Worm (Caenorhabditis elegans) whole organism, L1 larva: ENCODE results near the gene T01D3.6.
A peak's percentile ranks its signal among the peaks of the same experiment; 100 is the strongest.

Experiments
- C04F5.9 ChIP-seq: sonication (generic microtip); optimal IDR thresholded peaks from 2 replicates; lab custom pipeline; 2016; ENCODE audit warnings: missing genetic modification characterization, missing compliant biosample characterization
- C16A3.4 ChIP-seq: fragments of 150-350 bp; optimal IDR thresholded peaks from 2 replicates; lab custom pipeline; 2014; ENCODE audit warnings: missing biosample characterization, missing genetic modification characterization
- C34B4.2 ChIP-seq: sonication (generic microtip); optimal IDR thresholded peaks from 2 replicates; lab custom pipeline; 2017; ENCODE audit warnings: mild to moderate bottlenecking, missing genetic modification characterization, missing compliant biosample characterization
- F16B12.6 ChIP-seq: fragments of 150-350 bp; optimal IDR thresholded peaks from 2 replicates; lab custom pipeline; 2014; ENCODE audit warnings: missing biosample characterization, missing genetic modification characterization
- aha-1 ChIP-seq: fragments of 150-350 bp; optimal IDR thresholded peaks from 2 replicates; lab custom pipeline; 2014; ENCODE audit warnings: missing biosample characterization, missing genetic modification characterization
- ama-1 ChIP-seq: fragments of 150-350 bp; optimal IDR thresholded peaks from 2 replicates; lab custom pipeline; 2014
- ceh-8 ChIP-seq: fragments of 200-800 bp; sonication (Bioruptor generic); optimal IDR thresholded peaks from 2 replicates; lab custom pipeline; 2018; ENCODE audit warnings: mild to moderate bottlenecking, missing genetic modification characterization, moderate library complexity, missing compliant biosample characterization
- ceh-88 ChIP-seq: fragments of 200-800 bp; sonication (Bioruptor generic); IDR thresholded peaks from 2 replicates; pipeline ENCODE4 v1.3.6; 2022; ENCODE audit warnings: missing genetic modification characterization, missing compliant biosample characterization
- ceh-90 ChIP-seq: sonication (generic microtip); optimal IDR thresholded peaks from 2 replicates; lab custom pipeline; 2016; ENCODE audit warnings: missing genetic modification characterization, missing compliant biosample characterization
- ces-1 ChIP-seq: fragments of 150-350 bp; optimal IDR thresholded peaks from 2 replicates; lab custom pipeline; 2014; ENCODE audit warnings: missing biosample characterization, missing genetic modification reagents, missing genetic modification characterization
- efl-1 ChIP-seq, 4 experiments: fragments of 150-350 bp; optimal IDR thresholded peaks in 3 of 4; peaks in 1 of 4; 1 replicate in 1 of 4; 2 replicates in 3 of 4; lab custom pipeline; 2014; ENCODE audit warnings: missing biosample characterization in 2 of 4, missing genetic modification characterization in 2 of 4, missing genetic modification reagents in 2 of 4
- efl-3 ChIP-seq: fragments of 200-800 bp; sonication (Bioruptor generic); optimal IDR thresholded peaks from 2 replicates; lab custom pipeline; 2018; ENCODE audit warnings: mild to moderate bottlenecking, missing genetic modification characterization, missing compliant biosample characterization
- egl-13 ChIP-seq: sonication (generic microtip); optimal IDR thresholded peaks from 2 replicates; lab custom pipeline; 2016; ENCODE audit warnings: missing genotype, missing genetic modification reagents, missing genetic modification characterization, missing compliant biosample characterization
- egl-27 ChIP-seq, 2 experiments: fragments of 150-350 bp in 1 of 2; sonication (generic microtip); optimal IDR thresholded peaks; 3 replicates each; lab custom pipeline; 2017 to 2018; ENCODE audit warnings: missing biosample characterization in 2 of 2, missing genetic modification characterization in 2 of 2, missing genetic modification reagents in 2 of 2
- elt-2 ChIP-seq: sonication (generic microtip); optimal IDR thresholded peaks from 2 replicates; lab custom pipeline; 2016; ENCODE audit warnings: missing genetic modification characterization, mild to moderate bottlenecking, inconsistent platforms, missing compliant biosample characterization, missing genetic modification reagents
- fkh-10 ChIP-seq: sonication (generic microtip); optimal IDR thresholded peaks from 2 replicates; lab custom pipeline; 2017; ENCODE audit warnings: missing biosample characterization, missing genetic modification reagents, missing genetic modification characterization
- fos-1 ChIP-seq: fragments of 150-350 bp; optimal IDR thresholded peaks from 2 replicates; lab custom pipeline; 2014; ENCODE audit warnings: missing biosample characterization, missing genetic modification characterization
- grh-1 ChIP-seq: fragments of 200-800 bp; sonication (Bioruptor generic); IDR thresholded peaks from 2 replicates; pipeline ENCODE4 v1.3.6; 2022; ENCODE audit warnings: missing genetic modification reagents, missing genetic modification characterization, missing compliant biosample characterization
- hlh-4 ChIP-seq: sonication (generic microtip); optimal IDR thresholded peaks from 2 replicates; lab custom pipeline; 2016; ENCODE audit warnings: mild to moderate bottlenecking, missing genetic modification characterization, missing compliant biosample characterization
- irx-1 ChIP-seq: sonication (generic microtip); optimal IDR thresholded peaks from 2 replicates; lab custom pipeline; 2016; ENCODE audit warnings: missing genetic modification characterization, missing compliant biosample characterization
- jun-1 ChIP-seq: fragments of 150-350 bp; optimal IDR thresholded peaks from 2 replicates; lab custom pipeline; 2014; ENCODE audit warnings: missing biosample characterization, missing genetic modification reagents, missing genetic modification characterization
- lin-35 ChIP-seq, 2 experiments: fragments of 150-350 bp; optimal IDR thresholded peaks; 2 replicates each; lab custom pipeline; 2014; ENCODE audit warnings: missing biosample characterization in 2 of 2, missing genetic modification characterization in 2 of 2, missing genetic modification reagents in 2 of 2
- lir-3 ChIP-seq: sonication (generic microtip); optimal IDR thresholded peaks from 2 replicates; lab custom pipeline; 2016; ENCODE audit warnings: mild to moderate bottlenecking, missing genetic modification characterization, moderate library complexity, missing compliant biosample characterization; ENCODE audit not compliant: poor library complexity
- lsy-2 ChIP-seq, 2 experiments: fragments of 150-350 bp; optimal IDR thresholded peaks; 2 replicates each; lab custom pipeline; 2014; ENCODE audit warnings: missing biosample characterization in 2 of 2, missing genetic modification characterization in 2 of 2
- mdl-1 ChIP-seq, 2 experiments: fragments of 150-350 bp; optimal IDR thresholded peaks; 2 replicates each; lab custom pipeline; 2014 to 2017; ENCODE audit warnings: missing biosample characterization in 2 of 2, missing genetic modification characterization in 2 of 2, inconsistent platforms in 1 of 2
- mep-1 ChIP-seq: fragments of 150-350 bp; optimal IDR thresholded peaks from 2 replicates; lab custom pipeline; 2014; ENCODE audit warnings: missing biosample characterization, missing genetic modification characterization
- nhr-19 ChIP-seq: fragments of 200-800 bp; sonication (Bioruptor generic); conservative IDR thresholded peaks from 2 replicates; pipeline ENCODE4 v1.3.6; 2022; ENCODE audit warnings: missing genetic modification characterization, missing compliant biosample characterization
- nhr-47 ChIP-seq: sonication (generic microtip); optimal IDR thresholded peaks from 2 replicates; lab custom pipeline; 2016; ENCODE audit warnings: mild to moderate bottlenecking, missing genetic modification characterization, moderate library complexity, missing compliant biosample characterization
- nhr-71 ChIP-seq: sonication (generic microtip); optimal IDR thresholded peaks from 2 replicates; lab custom pipeline; 2016; ENCODE audit warnings: mild to moderate bottlenecking, missing genetic modification characterization, moderate library complexity, missing compliant biosample characterization
- nhr-77 ChIP-seq: fragments of 150-350 bp; optimal IDR thresholded peaks from 2 replicates; lab custom pipeline; 2014; ENCODE audit warnings: missing biosample characterization, missing genetic modification characterization
- nhr-85 ChIP-seq: sonication (generic microtip); peaks from one replicate; lab custom pipeline; 2016; ENCODE audit warnings: missing genetic modification characterization, inconsistent platforms, missing compliant biosample characterization
- nhr-90 ChIP-seq: sonication (generic microtip); optimal IDR thresholded peaks from 2 replicates; lab custom pipeline; 2016; ENCODE audit warnings: mild to moderate bottlenecking, missing genetic modification characterization, missing compliant biosample characterization; ENCODE audit not compliant: poor library complexity
- pax-3 ChIP-seq: fragments of 200-800 bp; sonication (Bioruptor generic); optimal IDR thresholded peaks from 2 replicates; lab custom pipeline; 2018; ENCODE audit warnings: mild to moderate bottlenecking, missing genetic modification characterization, moderate library complexity, missing compliant biosample characterization
- snpc-4 ChIP-seq: fragments of 150-350 bp; optimal IDR thresholded peaks from 2 replicates; lab custom pipeline; 2014; ENCODE audit warnings: missing biosample characterization, missing genetic modification characterization
- snu-23 ChIP-seq: sonication (generic microtip); optimal IDR thresholded peaks from 2 replicates; lab custom pipeline; 2016; ENCODE audit warnings: missing genetic modification characterization, missing compliant biosample characterization
- sup-37 ChIP-seq: fragments of 200-800 bp; sonication (Bioruptor generic); optimal IDR thresholded peaks from 2 replicates; lab custom pipeline; 2018; ENCODE audit warnings: mild to moderate bottlenecking, missing genetic modification characterization, missing compliant biosample characterization
- tbx-2 ChIP-seq: sonication (generic microtip); optimal IDR thresholded peaks from 2 replicates; lab custom pipeline; 2016; ENCODE audit warnings: missing genetic modification characterization, missing compliant biosample characterization
- unc-130 ChIP-seq: fragments of 150-350 bp; optimal IDR thresholded peaks from 2 replicates; lab custom pipeline; 2017; ENCODE audit warnings: missing biosample characterization, missing genetic modification characterization, inconsistent platforms
- unc-86 ChIP-seq: sonication (generic microtip); optimal IDR thresholded peaks from 2 replicates; lab custom pipeline; 2016; ENCODE audit warnings: missing genetic modification characterization, missing compliant biosample characterization
- unc-98 ChIP-seq: fragments of 200-800 bp; sonication (Bioruptor generic); IDR thresholded peaks from 2 replicates; pipeline ENCODE4 v1.3.6; 2022; ENCODE audit warnings: missing genetic modification characterization, missing compliant biosample characterization
- zip-4 ChIP-seq: fragments of 200-800 bp; sonication (Bioruptor generic); optimal IDR thresholded peaks from 2 replicates; lab custom pipeline; 2018; ENCODE audit warnings: mild to moderate bottlenecking, missing genetic modification characterization, moderate library complexity, missing compliant biosample characterization
- ztf-4 ChIP-seq: fragments of 150-350 bp; optimal IDR thresholded peaks from 2 replicates; lab custom pipeline; 2014; ENCODE audit warnings: missing biosample characterization, missing genetic modification characterization

T01D3.6 gene

DNA sequence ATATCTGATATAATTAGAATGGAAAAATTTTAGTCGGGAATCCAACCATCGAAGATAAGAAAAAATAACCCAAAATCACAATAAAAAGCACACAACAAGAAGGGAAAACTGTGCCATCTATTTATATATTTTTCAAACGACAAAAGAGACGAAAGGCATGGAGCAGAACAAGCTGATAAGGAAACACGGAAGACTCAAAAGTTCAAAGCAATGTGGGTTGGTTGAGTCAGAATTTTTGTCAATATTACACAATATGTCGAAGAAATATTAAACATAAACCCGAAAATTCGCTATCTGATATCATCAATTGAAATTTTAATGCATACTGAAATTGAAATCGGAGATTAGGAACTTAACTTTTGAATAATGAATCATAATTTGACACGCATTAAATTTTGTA, 28.3 kb downstream of the T01D3.6 start, which contains the start of gene F35E12.9:
Gene F35E12.9, minus strand, starts transcription at position 227 of the 400 bp plus-strand sequence.
- TF ChIP-seq C34B4.2 (tag; lab: Kevin White, UChicago) (no peak), lin-35 (GFP tag; optimal IDR thresholded peaks at IDR 0.05; lab: Kevin White, UChicago) (no peak), hlh-4 (tag; lab: Kevin White, UChicago) (no peak), lir-3 (no peak), nhr-71 (tag; lab: Kevin White, UChicago) (no peak), unc-86 (tag; lab: Kevin White, UChicago) (no peak), elt-2 (tag; lab: Kevin White, UChicago) (peak; percentile 78), lsy-2 (tag; optimal IDR thresholded peaks at IDR 0.05; lab: Kevin White, UChicago) (no peak), ceh-8 (GFP tag; lab: Kevin White, UChicago) (no peak), pax-3 (tag; lab: Kevin White, UChicago) (peak; percentile 55)

DNA sequence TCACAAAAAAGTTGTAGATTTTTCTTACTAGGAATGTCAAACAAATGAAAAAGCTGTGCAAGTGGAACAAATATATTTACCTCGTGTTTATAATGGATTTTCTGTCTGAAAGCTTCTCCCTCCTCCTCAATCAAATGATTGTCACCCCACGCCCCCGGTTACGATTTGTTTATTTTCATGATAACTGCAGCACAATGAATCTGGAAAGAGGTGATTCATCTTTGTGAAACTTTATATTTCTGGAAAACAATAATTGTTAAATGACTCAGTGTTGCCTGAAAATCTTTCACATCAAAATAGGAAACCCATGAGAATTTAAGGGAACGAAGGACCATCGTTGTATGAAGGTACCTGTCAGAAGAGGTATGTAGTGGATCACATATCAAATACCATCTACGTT, 32.0 kb downstream of the T01D3.6 start, which contains the start of gene F35E12.10:
Gene F35E12.10, minus strand, starts transcription at position 101 of the 400 bp plus-strand sequence.
- no peak for TF ChIP-seq aha-1 (tag; lab: Kevin White, UChicago)
- TF ChIP-seq F16B12.6 (tag; lab: Kevin White, UChicago) = no peak
- no peak for TF ChIP-seq tbx-2
- no peak for TF ChIP-seq irx-1 (tag; lab: Kevin White, UChicago)
- no peak for TF ChIP-seq ama-1 (lab: Kevin White, UChicago)
- no peak for TF ChIP-seq mdl-1 (tag; optimal IDR thresholded peaks at IDR 0.05; lab: Kevin White, UChicago)
- no peak for TF ChIP-seq C16A3.4
- no peak for TF ChIP-seq zip-4
- no peak for TF ChIP-seq grh-1 (GFP tag; lab: Robert Waterston, UW)
- TF ChIP-seq ceh-88 (GFP tag; lab: Robert Waterston, UW) = no peak
- no peak for TF ChIP-seq egl-13 (tag; lab: Kevin White, UChicago)
- no peak for TF ChIP-seq nhr-19 (GFP tag; lab: Robert Waterston, UW)
- no peak for TF ChIP-seq fos-1 (tag; lab: Kevin White, UChicago)
- TF ChIP-seq unc-98 (GFP tag; lab: Robert Waterston, UW) = no peak
- no peak for TF ChIP-seq ceh-90 (tag; lab: Kevin White, UChicago)
- no peak for TF ChIP-seq lsy-2 (tag; optimal IDR thresholded peaks at IDR 0.05; lab: Kevin White, UChicago)
- TF ChIP-seq fkh-10 (GFP tag; lab: Kevin White, UChicago) = no peak

DNA sequence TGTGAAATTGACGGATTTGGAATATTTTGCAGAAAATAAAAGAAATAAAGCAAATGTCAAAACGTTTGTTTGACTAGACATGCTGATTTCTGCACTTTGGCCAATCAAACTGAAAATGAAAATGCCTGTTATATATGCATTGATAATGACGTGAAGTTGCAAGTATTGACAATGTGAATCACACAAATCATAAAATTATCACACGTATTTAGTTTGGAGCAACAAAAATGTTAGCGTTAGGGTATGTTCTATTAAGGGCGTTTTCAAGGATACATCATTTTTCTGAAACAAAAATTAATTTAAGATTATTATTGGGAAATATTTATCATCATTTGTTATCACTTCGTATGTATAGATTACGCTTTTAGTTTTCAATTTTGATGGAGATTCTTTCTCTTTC, 35.2 kb downstream of the T01D3.6 start, which contains the start of gene cld-9:
Gene cld-9, minus strand, starts transcription at position 81 of the 400 bp plus-strand sequence.
- no peak for TF ChIP-seq ces-1 (GFP tag; lab: Kevin White, UChicago)
- TF ChIP-seq elt-2 (tag; lab: Kevin White, UChicago) = peak; percentile 41

DNA sequence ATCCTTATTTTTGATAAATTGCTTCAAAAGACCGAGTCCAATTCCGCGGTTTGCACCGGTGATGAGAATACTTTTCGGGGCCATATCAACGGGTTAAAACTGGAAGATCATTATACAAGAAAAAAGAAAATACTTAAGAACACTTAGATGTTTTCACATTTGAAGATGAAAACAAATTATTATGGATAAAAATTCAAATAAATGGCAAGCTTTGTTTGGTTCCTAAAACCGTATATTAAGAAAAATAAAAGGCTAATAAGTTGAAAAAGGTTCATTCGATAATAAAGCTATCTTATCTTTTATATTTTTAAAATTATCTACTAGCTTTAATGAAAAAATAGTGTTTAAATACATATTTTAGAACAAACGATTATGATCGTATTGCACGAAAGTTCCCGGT, 36.9 kb downstream of the T01D3.6 start, which contains the start of gene F20G2.1:
Gene F20G2.1, minus strand, starts transcription at position 101 of the 400 bp plus-strand sequence.
- no peak for TF ChIP-seq elt-2 (tag; lab: Kevin White, UChicago)
- TF ChIP-seq lir-3 = no peak
- TF ChIP-seq pax-3 (tag; lab: Kevin White, UChicago) = no peak
- TF ChIP-seq irx-1 (tag; lab: Kevin White, UChicago) = no peak

DNA sequence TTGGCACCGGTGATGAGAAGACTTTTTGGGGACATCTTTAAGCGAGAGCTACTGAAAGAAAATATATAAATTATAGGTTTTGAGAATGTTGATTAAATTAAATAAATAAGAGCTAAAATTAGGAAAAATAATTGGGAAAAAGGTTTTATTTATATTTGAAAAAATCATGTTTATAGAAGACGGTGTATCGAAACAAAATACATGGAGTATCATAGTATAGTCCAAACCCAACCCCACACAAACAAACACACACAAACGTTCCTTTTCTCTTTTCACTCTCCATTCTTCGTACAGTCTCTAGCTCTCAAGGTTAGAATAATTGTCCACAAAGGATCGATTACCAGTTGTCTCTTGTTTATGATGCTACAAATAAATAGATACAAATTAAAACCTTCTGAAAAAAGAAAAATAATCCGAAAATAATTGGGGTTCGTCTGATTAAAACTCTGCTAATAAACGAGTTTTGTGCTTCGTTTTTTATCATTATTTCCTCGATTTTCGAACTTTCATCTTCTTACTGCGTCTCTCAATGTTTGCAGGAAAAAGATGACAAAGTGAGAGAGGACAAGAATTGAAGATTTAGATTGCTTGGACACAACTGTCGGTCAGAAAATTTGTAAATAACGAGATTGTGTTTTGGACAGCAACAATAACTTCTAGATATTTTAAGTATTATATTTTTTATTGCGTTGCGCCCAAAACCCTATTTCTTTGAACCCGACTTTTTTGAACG, 39.9 kb downstream of the T01D3.6 start, which contains the start of gene F20G2.2:
Gene F20G2.2, minus strand, starts transcription at position 51 of the 733 bp plus-strand sequence.
- no peak for TF ChIP-seq efl-1 (optimal IDR thresholded peaks at IDR 0.05; lab: Kevin White, UChicago)
- peak in 1 of 2 experiments; percentile 11 for TF ChIP-seq efl-1 (GFP tag; optimal IDR thresholded peaks at IDR 0.05 in 1 of 2; lab: Kevin White, UChicago)
- no peak for TF ChIP-seq sup-37 (GFP tag; lab: Kevin White, UChicago)
- no peak for TF ChIP-seq nhr-47 (tag; lab: Kevin White, UChicago)
- TF ChIP-seq nhr-90 = no peak
- TF ChIP-seq ztf-4 (tag; lab: Kevin White, UChicago) = no peak
- TF ChIP-seq C04F5.9 (tag; lab: Kevin White, UChicago) = no peak
- no peak for TF ChIP-seq snpc-4 (tag; lab: Kevin White, UChicago)
- no peak for TF ChIP-seq jun-1 (tag; lab: Kevin White, UChicago)
- TF ChIP-seq nhr-77 (tag; lab: Kevin White, UChicago) = no peak
- TF ChIP-seq mep-1 (tag; lab: Kevin White, UChicago) = peak; percentile 38
- no peak for TF ChIP-seq efl-3
- TF ChIP-seq unc-130 (tag; lab: Kevin White, UChicago) = no peak
- no peak for TF ChIP-seq ceh-8 (GFP tag; lab: Kevin White, UChicago)
- no peak for TF ChIP-seq aha-1 (tag; lab: Kevin White, UChicago)
- TF ChIP-seq snu-23 (GFP tag; lab: Kevin White, UChicago) = peak; percentile 24
- no peak for TF ChIP-seq lsy-2 (tag; optimal IDR thresholded peaks at IDR 0.05; lab: Kevin White, UChicago)
- peak; percentile 13 for TF ChIP-seq nhr-85
- TF ChIP-seq C16A3.4 = no peak
- no peak for TF ChIP-seq egl-27 (tag; optimal IDR thresholded peaks at IDR 0.05; lab: Kevin White, UChicago)
